Worm (Caenorhabditis elegans) whole organism, L2 larva: ENCODE data around the gene hmgr-1.

Experiments
- C34F6.9 ChIP-seq: fragments of 150-350 bp; optimal IDR thresholded peaks from 2 replicates; lab custom pipeline; 2014; ENCODE audit warnings: missing biosample characterization, missing genetic modification characterization
- F13H6.1 ChIP-seq: sonication (generic microtip); optimal IDR thresholded peaks from 2 replicates; lab custom pipeline; 2016; ENCODE audit warnings: missing genetic modification characterization, missing compliant biosample characterization
- R02D3.7 ChIP-seq: fragments of 150-350 bp; optimal IDR thresholded peaks from 2 replicates; lab custom pipeline; 2014; ENCODE audit warnings: missing biosample characterization, missing genetic modification characterization
- Y55F3AM.14 ChIP-seq: fragments of 200-800 bp; sonication (Bioruptor generic); optimal IDR thresholded peaks from 2 replicates; lab custom pipeline; 2018; ENCODE audit warnings: mild to moderate bottlenecking, missing genetic modification characterization, missing compliant biosample characterization
- ZK546.5 ChIP-seq: sonication (generic microtip); optimal IDR thresholded peaks from 2 replicates; lab custom pipeline; 2017; ENCODE audit warnings: missing biosample characterization, missing genetic modification characterization
- ama-1 ChIP-seq: fragments of 150-350 bp; optimal IDR thresholded peaks from 2 replicates; lab custom pipeline; 2018; ENCODE audit warnings: inconsistent platforms
- blmp-1 ChIP-seq: sonication (generic microtip); optimal IDR thresholded peaks from 2 replicates; lab custom pipeline; 2017; ENCODE audit warnings: missing genetic modification characterization, mild to moderate bottlenecking, missing compliant biosample characterization, antibody characterized with exemption, moderate library complexity; ENCODE audit not compliant: insufficient read depth
- ceh-16 ChIP-seq: fragments of 150-350 bp; optimal IDR thresholded peaks from 2 replicates; lab custom pipeline; 2014; ENCODE audit warnings: missing biosample characterization, missing genetic modification characterization
- ceh-82 ChIP-seq: fragments of 150-350 bp; optimal IDR thresholded peaks from 2 replicates; lab custom pipeline; 2014; ENCODE audit warnings: missing biosample characterization, missing genetic modification characterization
- crh-2 ChIP-seq: sonication (generic microtip); optimal IDR thresholded peaks from 2 replicates; lab custom pipeline; 2017; ENCODE audit warnings: missing biosample characterization, missing genetic modification characterization
- egl-27 ChIP-seq: sonication (generic microtip); optimal IDR thresholded peaks from 3 replicates; lab custom pipeline; 2017; ENCODE audit warnings: missing biosample characterization, missing genetic modification reagents, missing genetic modification characterization
- elt-1 ChIP-seq: fragments of 150-350 bp; optimal IDR thresholded peaks from 2 replicates; lab custom pipeline; 2014; ENCODE audit warnings: missing biosample characterization, missing genetic modification characterization
- elt-3 ChIP-seq: sonication (generic microtip); optimal IDR thresholded peaks from 2 replicates; lab custom pipeline; 2017; ENCODE audit warnings: missing biosample characterization, missing genetic modification characterization
- fos-1 ChIP-seq: fragments of 150-350 bp; optimal IDR thresholded peaks from 2 replicates; lab custom pipeline; 2014; ENCODE audit warnings: missing biosample characterization, missing genetic modification characterization
- gmeb-1 ChIP-seq: fragments of 150-350 bp; optimal IDR thresholded peaks from 2 replicates; lab custom pipeline; 2014; ENCODE audit warnings: missing biosample characterization, missing genetic modification characterization
- lin-11 ChIP-seq: fragments of 150-350 bp; sonication (generic microtip); optimal IDR thresholded peaks from 2 replicates; lab custom pipeline; 2014; ENCODE audit warnings: missing biosample characterization, missing genetic modification characterization, inconsistent platforms, mixed read lengths
- lin-13 ChIP-seq: fragments of 150-350 bp; optimal IDR thresholded peaks from 2 replicates; lab custom pipeline; 2014; ENCODE audit warnings: missing biosample characterization, missing genetic modification reagents, missing genetic modification characterization
- lin-39 ChIP-seq: fragments of 150-350 bp; optimal IDR thresholded peaks from 2 replicates; lab custom pipeline; 2014; ENCODE audit warnings: missing biosample characterization, missing genetic modification reagents, missing genetic modification characterization
- lsy-2 ChIP-seq, 2 experiments: fragments of 150-350 bp in 1 of 2; sonication (generic microtip) in 1 of 2; optimal IDR thresholded peaks; 2 replicates each; lab custom pipeline; 2014 to 2017; ENCODE audit warnings: missing biosample characterization in 2 of 2, missing genetic modification characterization in 2 of 2
- mab-5 ChIP-seq: fragments of 150-350 bp; optimal IDR thresholded peaks from 2 replicates; lab custom pipeline; 2014; ENCODE audit warnings: missing biosample characterization, missing genetic modification characterization
- mbf-1 ChIP-seq: sonication (generic microtip); optimal IDR thresholded peaks from 2 replicates; lab custom pipeline; 2017; ENCODE audit warnings: missing biosample characterization, missing genetic modification characterization
- mdl-1 ChIP-seq, 2 experiments: fragments of 150-350 bp in 1 of 2; sonication (generic microtip) in 1 of 2; optimal IDR thresholded peaks; 2 replicates each; lab custom pipeline; 2017; ENCODE audit warnings: missing biosample characterization in 2 of 2, missing genetic modification characterization in 2 of 2
- nhr-10 ChIP-seq: sonication (generic microtip); optimal IDR thresholded peaks from 2 replicates; lab custom pipeline; 2017; ENCODE audit warnings: missing biosample characterization, missing genetic modification characterization
- nhr-11 ChIP-seq: fragments of 150-350 bp; optimal IDR thresholded peaks from 2 replicates; lab custom pipeline; 2014; ENCODE audit warnings: missing biosample characterization, missing genetic modification characterization
- nhr-12 ChIP-seq: fragments of 150-350 bp; optimal IDR thresholded peaks from 2 replicates; lab custom pipeline; 2014; ENCODE audit warnings: missing biosample characterization, missing genetic modification characterization
- nhr-129 ChIP-seq: fragments of 150-350 bp; optimal IDR thresholded peaks from 2 replicates; lab custom pipeline; 2014; ENCODE audit warnings: missing biosample characterization, missing genetic modification characterization
- nhr-21 ChIP-seq: fragments of 150-350 bp; optimal IDR thresholded peaks from 2 replicates; lab custom pipeline; 2014; ENCODE audit warnings: missing biosample characterization, missing genetic modification characterization
- nhr-23 ChIP-seq: fragments of 150-350 bp; optimal IDR thresholded peaks from 2 replicates; lab custom pipeline; 2014; ENCODE audit warnings: missing biosample characterization, missing genetic modification reagents, missing genetic modification characterization
- nhr-237 ChIP-seq: fragments of 150-350 bp; optimal IDR thresholded peaks from 2 replicates; lab custom pipeline; 2014; ENCODE audit warnings: missing biosample characterization, missing genetic modification characterization
- nhr-25 ChIP-seq: fragments of 150-350 bp; sonication (generic microtip); optimal IDR thresholded peaks from 3 replicates; lab custom pipeline; 2014; ENCODE audit warnings: missing biosample characterization, missing genetic modification characterization
- nhr-6 ChIP-seq: fragments of 150-350 bp; optimal IDR thresholded peaks from 2 replicates; lab custom pipeline; 2014; ENCODE audit warnings: missing biosample characterization, missing genetic modification characterization
- nhr-77 ChIP-seq: fragments of 150-350 bp; optimal IDR thresholded peaks from 2 replicates; lab custom pipeline; 2014; ENCODE audit warnings: missing biosample characterization, missing genetic modification characterization
- peb-1 ChIP-seq: fragments of 150-350 bp; optimal IDR thresholded peaks from 2 replicates; lab custom pipeline; 2014; ENCODE audit warnings: missing biosample characterization, missing genetic modification characterization
- sem-4 ChIP-seq: fragments of 150-350 bp; optimal IDR thresholded peaks from 2 replicates; lab custom pipeline; 2014; ENCODE audit warnings: missing biosample characterization, missing genetic modification reagents, missing genetic modification characterization
- skn-1 ChIP-seq: sonication (generic microtip); optimal IDR thresholded peaks from 2 replicates; lab custom pipeline; 2017; ENCODE audit warnings: missing biosample characterization, missing genetic modification characterization
- sma-3 ChIP-seq: sonication (generic microtip); optimal IDR thresholded peaks from 2 replicates; lab custom pipeline; 2016; ENCODE audit warnings: missing genetic modification reagents, missing genetic modification characterization, missing compliant biosample characterization
- sma-9 ChIP-seq, 2 experiments: fragments of 150-350 bp in 1 of 2; sonication (generic microtip) in 1 of 2; optimal IDR thresholded peaks; 2 replicates each; lab custom pipeline; 2014 to 2016; ENCODE audit warnings: missing genetic modification characterization in 2 of 2, mild to moderate bottlenecking in 1 of 2, missing biosample characterization in 1 of 2, missing compliant biosample characterization in 1 of 2, missing genetic modification reagents in 1 of 2, moderate library complexity in 1 of 2
- snpc-4 ChIP-seq: fragments of 150-350 bp; optimal IDR thresholded peaks from 2 replicates; lab custom pipeline; 2014; ENCODE audit warnings: missing biosample characterization, missing genetic modification characterization
- unc-39 ChIP-seq: fragments of 150-350 bp; optimal IDR thresholded peaks from 2 replicates; lab custom pipeline; 2014; ENCODE audit warnings: missing biosample characterization, missing genetic modification characterization
- unc-55 ChIP-seq: fragments of 150-350 bp; sonication (generic microtip); optimal IDR thresholded peaks from 3 replicates; lab custom pipeline; 2014; ENCODE audit warnings: missing biosample characterization, missing genetic modification reagents, missing genetic modification characterization
- zag-1 ChIP-seq: fragments of 150-350 bp; optimal IDR thresholded peaks from 2 replicates; lab custom pipeline; 2014; ENCODE audit warnings: missing biosample characterization, missing genetic modification characterization
- ztf-11 ChIP-seq: sonication (generic microtip); optimal IDR thresholded peaks from 2 replicates; lab custom pipeline; 2017; ENCODE audit warnings: missing biosample characterization, missing genetic modification characterization
- ztf-4 ChIP-seq: fragments of 150-350 bp; optimal IDR thresholded peaks from 2 replicates; lab custom pipeline; 2014; ENCODE audit warnings: missing biosample characterization, missing genetic modification characterization

Gene hmgr-1

DNA sequence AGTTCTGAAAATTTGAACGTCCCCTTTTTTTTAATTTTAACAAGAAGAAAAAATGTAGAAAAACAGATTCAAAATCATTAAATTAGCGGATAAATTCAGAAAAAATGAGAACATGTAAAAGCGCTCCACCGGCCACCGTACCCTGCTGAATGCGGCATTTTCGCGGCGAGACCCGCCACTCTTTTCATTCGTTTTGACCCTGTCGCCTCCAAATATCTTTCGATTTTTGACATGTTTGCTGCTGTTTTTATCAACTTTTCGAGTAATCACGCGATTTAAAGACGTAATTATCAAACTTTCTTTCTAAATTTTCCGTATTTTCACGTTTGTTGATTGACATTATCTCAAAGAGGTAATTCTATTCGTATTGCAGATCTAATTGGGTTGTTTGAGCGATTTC, 23.1 kb upstream of the hmgr-1 start, which contains the start of gene gsp-2:
Gene gsp-2 (plus strand): TSS at position 374 of the 400 bp plus-strand sequence.
- TF ChIP-seq ceh-82 (tag; lab: Kevin White, UChicago) (no peak), snpc-4 (tag; lab: Kevin White, UChicago) (peak; percentile 54), ceh-16 (tag; lab: Kevin White, UChicago) (peak; percentile 42), peb-1 (tag; lab: Kevin White, UChicago) (no peak), lsy-2 (tag; optimal IDR thresholded peaks at IDR 0.05; lab: Kevin White, UChicago) (peak; percentile 86 to 97), crh-2 (tag; lab: Kevin White, UChicago) (peak; percentile 77), gmeb-1 (tag; lab: Kevin White, UChicago) (peak; percentile 71), nhr-21 (peak; percentile 27), unc-55 (GFP tag; lab: Kevin White, UChicago) (peak; percentile 87), mbf-1 (tag; lab: Kevin White, UChicago) (no peak), F13H6.1 (peak; percentile 23), Y55F3AM.14 (GFP tag; lab: Kevin White, UChicago) (peak; percentile 43), nhr-129 (peak; percentile 77), sma-9 (GFP tag; optimal IDR thresholded peaks at IDR 0.05; lab: Kevin White, UChicago) (peak; percentile 33), sma-9 (tag; optimal IDR thresholded peaks at IDR 0.05; lab: Kevin White, UChicago) (no peak), C34F6.9 (tag; lab: Kevin White, UChicago) (peak; percentile 81), elt-3 (tag; lab: Kevin White, UChicago) (no peak), lin-11 (tag; lab: Kevin White, UChicago) (peak; percentile 87), sem-4 (peak; percentile 51), nhr-25 (tag; lab: Kevin White, UChicago) (peak; percentile 29), lin-39 (no peak), fos-1 (tag; lab: Kevin White, UChicago) (peak; percentile 46), zag-1 (tag; lab: Kevin White, UChicago) (no peak), sma-3 (GFP tag; lab: Kevin White, UChicago) (peak; percentile 59), ZK546.5 (peak; percentile 86), ztf-4 (no peak), lin-13 (peak; percentile 75), ama-1 (lab: Kevin White, UChicago) (peak; percentile 58), blmp-1 (tag; lab: Kevin White, UChicago) (peak; percentile 22), skn-1 (tag; lab: Kevin White, UChicago) (no peak), mab-5 (no peak)

- no peak for TF ChIP-seq C34F6.9 (tag; lab: Kevin White, UChicago)
- no peak for TF ChIP-seq ztf-11 (tag; lab: Kevin White, UChicago)
- TF ChIP-seq nhr-237 (tag; lab: Kevin White, UChicago) = no peak
- no peak for TF ChIP-seq lin-13
- no peak for TF ChIP-seq nhr-10 (tag; lab: Kevin White, UChicago)
- no peak for TF ChIP-seq sma-3 (GFP tag; lab: Kevin White, UChicago)
- no peak for TF ChIP-seq mdl-1 (tag; optimal IDR thresholded peaks at IDR 0.05; lab: Kevin White, UChicago)
- no peak for TF ChIP-seq sem-4
These were observed 21.3 kb upstream of the hmgr-1 start for ce11 chrIII:7338009-7338408.

ce11 chrIII:7338693-7339092, 20.6 kb upstream of the hmgr-1 start, which contains the start of gene kap-1:
kap-1 (plus strand) TSS chrIII:7338835.
- no peak for TF ChIP-seq zag-1 (tag; lab: Kevin White, UChicago)
- peak; percentile 15 for TF ChIP-seq C34F6.9 (tag; lab: Kevin White, UChicago)
- no peak for TF ChIP-seq elt-3 (tag; lab: Kevin White, UChicago)
- TF ChIP-seq R02D3.7 (tag; lab: Kevin White, UChicago) = no peak
- TF ChIP-seq nhr-12 (tag; lab: Kevin White, UChicago) = no peak
- peak; percentile 6 for TF ChIP-seq egl-27 (tag; lab: Kevin White, UChicago)
- no peak for TF ChIP-seq ceh-82 (tag; lab: Kevin White, UChicago)
- TF ChIP-seq sem-4 = no peak
- TF ChIP-seq mbf-1 (tag; lab: Kevin White, UChicago) = no peak
- TF ChIP-seq ztf-11 (tag; lab: Kevin White, UChicago) = no peak
- no peak for TF ChIP-seq ceh-16 (tag; lab: Kevin White, UChicago)
- no peak for TF ChIP-seq unc-55 (GFP tag; lab: Kevin White, UChicago)
- TF ChIP-seq nhr-6 (tag; lab: Kevin White, UChicago) = no peak
- TF ChIP-seq nhr-77 (tag; lab: Kevin White, UChicago) = no peak
- TF ChIP-seq F13H6.1 = no peak
- TF ChIP-seq sma-9 (GFP tag; optimal IDR thresholded peaks at IDR 0.05; lab: Kevin White, UChicago) = no peak
- no peak for TF ChIP-seq sma-9 (tag; optimal IDR thresholded peaks at IDR 0.05; lab: Kevin White, UChicago)
- no peak for TF ChIP-seq elt-1
- peak; percentile 1 for TF ChIP-seq ama-1 (lab: Kevin White, UChicago)
- TF ChIP-seq nhr-237 (tag; lab: Kevin White, UChicago) = no peak
- TF ChIP-seq nhr-11 (tag; lab: Kevin White, UChicago) = no peak
- peak in 1 of 2 experiments; percentile 48 for TF ChIP-seq lsy-2 (tag; optimal IDR thresholded peaks at IDR 0.05; lab: Kevin White, UChicago)
- no peak for TF ChIP-seq gmeb-1 (tag; lab: Kevin White, UChicago)
- no peak for TF ChIP-seq nhr-10 (tag; lab: Kevin White, UChicago)
- TF ChIP-seq mab-5 = no peak
- TF ChIP-seq nhr-23 (tag; lab: Kevin White, UChicago) = no peak
- TF ChIP-seq nhr-21 = no peak
- no peak for TF ChIP-seq unc-39 (tag; lab: Kevin White, UChicago)
- TF ChIP-seq lin-13 = no peak
- no peak for TF ChIP-seq skn-1 (tag; lab: Kevin White, UChicago)
